Worm (Caenorhabditis elegans): ENCODE data around the gene col-148.

Gene col-148

DNA sequence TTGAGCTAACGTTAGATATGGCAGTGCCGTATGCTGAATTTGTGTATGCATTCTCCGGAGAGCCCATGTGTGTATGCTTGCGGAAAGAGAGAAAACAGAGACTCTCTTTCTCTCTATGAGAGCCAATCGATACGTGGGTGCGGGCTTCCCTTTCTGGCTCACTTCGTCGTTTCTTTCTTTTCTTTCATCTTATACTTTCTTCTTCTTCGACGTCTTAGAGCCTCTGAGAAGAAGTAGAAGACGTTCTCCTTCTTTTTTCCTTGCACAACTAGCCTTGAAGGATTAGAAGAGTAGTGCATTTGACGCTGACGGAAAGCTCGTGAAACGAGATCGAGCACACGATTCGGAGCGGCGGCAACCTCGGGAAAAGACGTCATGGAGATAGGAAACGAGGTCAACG is 32.3 kb downstream of the col-148 start:
- TF ChIP-seq zag-1 (tag; optimal IDR thresholded peaks at IDR 0.05) (no peak), hmg-1.1 (GFP tag; IDR thresholded peaks at IDR 0.05) (peak; percentile 76; the same call in 1 of the 2 replicates), unc-130 (GFP tag; optimal IDR thresholded peaks at IDR 0.05) (no peak), hlh-11 (tag; optimal IDR thresholded peaks at IDR 0.05) (no peak), nhr-237 (tag; optimal IDR thresholded peaks at IDR 0.05) (no peak), dmd-9 (GFP tag; IDR thresholded peaks at IDR 0.05) (no peak), zfp-3 (GFP tag; conservative IDR thresholded peaks at IDR 0.05) (no peak), set-16 (GFP tag; IDR thresholded peaks at IDR 0.05) (peak; percentile 7; the same call in 1 of the 2 replicates), lin-1 (GFP tag; IDR thresholded peaks at IDR 0.05) (no peak), unc-62 (GFP tag; optimal IDR thresholded peaks at IDR 0.05 in 1 of 2) (peak in 1 of 2 experiments; percentile 99), unc-62 (tag; optimal IDR thresholded peaks at IDR 0.05) (no peak), tag-97 (GFP tag; IDR thresholded peaks at IDR 0.05) (no peak), lir-3 (tag; optimal IDR thresholded peaks at IDR 0.05) (no peak), R02D3.7 (tag; optimal IDR thresholded peaks at IDR 0.05) (no peak), lin-15B (tag; optimal IDR thresholded peaks at IDR 0.05) (no peak), zip-2 (tag; optimal IDR thresholded peaks at IDR 0.05) (no peak), ama-1 (optimal IDR thresholded peaks at IDR 0.05) (no peak), ztf-11 (tag; optimal IDR thresholded peaks at IDR 0.05) (no peak), lin-13 (GFP tag; optimal IDR thresholded peaks at IDR 0.05) (no peak), Y105C5A.15 (GFP tag; IDR thresholded peaks at IDR 0.05) (no peak), ceh-32 (tag; optimal IDR thresholded peaks at IDR 0.05; ENCODE audit: poor library complexity) (no peak), ceh-44 (GFP tag; IDR thresholded peaks at IDR 0.05) (no peak), attf-4 (tag; optimal IDR thresholded peaks at IDR 0.05) (no peak), hif-1 (tag; optimal IDR thresholded peaks at IDR 0.05) (peak in 1 of 2 experiments; percentile 29), spr-1 (tag; optimal IDR thresholded peaks at IDR 0.05) (no peak), pqm-1 (tag; optimal IDR thresholded peaks at IDR 0.05) (no peak), rbr-2 (tag; optimal IDR thresholded peaks at IDR 0.05) (peak; percentile 49), F37D6.2 (tag; optimal IDR thresholded peaks at IDR 0.05) (peak; percentile 64), duxl-1 (tag; optimal IDR thresholded peaks at IDR 0.05; ENCODE audit: poor library complexity) (no peak), lsy-2 (tag; optimal IDR thresholded peaks at IDR 0.05) (peak; percentile 44 to 50), dve-1 (tag; optimal IDR thresholded peaks at IDR 0.05; ENCODE audit: insufficient read depth) (peak; percentile 13), ceh-82 (tag; optimal IDR thresholded peaks at IDR 0.05) (no peak), nhr-28 (tag; optimal IDR thresholded peaks at IDR 0.05) (no peak), mxl-2 (GFP tag; conservative IDR thresholded peaks at IDR 0.05) (no peak), lim-7 (GFP tag; IDR thresholded peaks at IDR 0.05) (no peak), mes-2 (tag; optimal IDR thresholded peaks at IDR 0.05; ENCODE audit: poor library complexity, severe bottlenecking) (no peak), zfp-2 (tag; optimal IDR thresholded peaks at IDR 0.05) (no peak), T20F7.1 (GFP tag; optimal IDR thresholded peaks at IDR 0.05) (no peak), tra-1 (GFP tag; IDR thresholded peaks at IDR 0.05) (no peak), hlh-30 (tag; optimal IDR thresholded peaks at IDR 0.05; ENCODE audit: insufficient read depth) (peak; percentile 24), egl-27 (tag; optimal IDR thresholded peaks at IDR 0.05) (no peak), Y75B8A.6 (GFP tag; IDR thresholded peaks at IDR 0.05) (no peak), nhr-25 (tag; optimal IDR thresholded peaks at IDR 0.05; ENCODE audit: borderline replicate concordance, insufficient read depth) (no peak), ceh-28 (tag; optimal IDR thresholded peaks at IDR 0.05) (peak; percentile 62), ctbp-1 (GFP tag; IDR thresholded peaks at IDR 0.05) (0 out of 2 replicates have a peak, but pooled peaks have one; percentile 8), aha-1 (tag) (peak; percentile 69), fkh-10 (GFP tag; optimal IDR thresholded peaks at IDR 0.05) (peak; percentile 94), mep-1 (tag; optimal IDR thresholded peaks at IDR 0.05) (peak; percentile 45), egl-43 (GFP tag; IDR thresholded peaks at IDR 0.05) (no peak), mdl-1 (tag; optimal IDR thresholded peaks at IDR 0.05) (peak in 1 of 2 experiments; percentile 4), daf-8 (GFP tag; IDR thresholded peaks at IDR 0.05) (no peak), T26A8.4 (GFP tag; IDR thresholded peaks at IDR 0.05) (no peak)

All from whole organism, L4 larva.